Fruit fly (Drosophila melanogaster) Kc167 (cell line): Measurements from ENCODE around the gene CG14551.

Experiments used
- Myc ChIP-seq: fragments of >200 bp; optimal IDR thresholded peaks from 2 replicates; lab custom pipeline; 2017; ENCODE audit warnings: missing external identifiers
- Sin3A ChIP-seq: fragments of >200 bp; optimal IDR thresholded peaks from 2 replicates; lab custom pipeline; 2018; ENCODE audit warnings: missing external identifiers
- h ChIP-seq: fragments of >200 bp; optimal IDR thresholded peaks from 3 replicates; lab custom pipeline; 2018; ENCODE audit warnings: missing external identifiers
- insv ChIP-seq: fragments of >200 bp; optimal IDR thresholded peaks from 3 replicates; lab custom pipeline; 2018; ENCODE audit warnings: missing external identifiers
- psq ChIP-seq: fragments of >200 bp; optimal IDR thresholded peaks from 2 replicates; lab custom pipeline; 2017; ENCODE audit warnings: missing external identifiers
- ttk ChIP-seq: sonication (Bioruptor generic); optimal IDR thresholded peaks from 2 replicates; lab custom pipeline; 2017; ENCODE audit warnings: missing external identifiers

DNA sequence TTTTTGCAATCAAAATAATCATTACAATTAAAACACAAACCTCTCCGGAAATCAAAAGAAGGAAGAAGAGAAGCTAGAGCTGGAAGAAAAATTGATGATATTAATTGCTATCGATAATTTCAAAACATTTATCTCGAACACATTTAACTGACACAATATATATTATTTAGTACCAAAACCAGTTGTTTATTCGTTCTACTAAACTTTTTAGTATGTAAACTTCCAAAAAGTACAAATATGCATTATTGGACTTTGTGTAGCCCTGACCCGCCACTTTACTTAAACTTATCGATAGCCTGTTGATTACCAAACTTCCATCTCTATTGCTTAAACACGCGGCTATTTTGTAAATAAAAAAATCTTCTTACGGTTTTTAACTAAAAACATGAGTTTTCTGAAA, 3.6 kb downstream of the CG14551 start, which contains the start of the genes RpL34a and Trmt61:
- no peak for TF ChIP-seq Myc (lab: Kevin White, UChicago)
- TF ChIP-seq ttk (lab: Kevin White, UChicago), result no peak
- TF ChIP-seq Sin3A (lab: Kevin White, UChicago), result no peak
- no peak for TF ChIP-seq psq (lab: Kevin White, UChicago)
- TF ChIP-seq h (lab: Kevin White, UChicago), result no peak
- no peak for TF ChIP-seq insv (lab: Kevin White, UChicago)
